Worm (Caenorhabditis elegans): Measurements from ENCODE around the gene tag-307.

DNA sequence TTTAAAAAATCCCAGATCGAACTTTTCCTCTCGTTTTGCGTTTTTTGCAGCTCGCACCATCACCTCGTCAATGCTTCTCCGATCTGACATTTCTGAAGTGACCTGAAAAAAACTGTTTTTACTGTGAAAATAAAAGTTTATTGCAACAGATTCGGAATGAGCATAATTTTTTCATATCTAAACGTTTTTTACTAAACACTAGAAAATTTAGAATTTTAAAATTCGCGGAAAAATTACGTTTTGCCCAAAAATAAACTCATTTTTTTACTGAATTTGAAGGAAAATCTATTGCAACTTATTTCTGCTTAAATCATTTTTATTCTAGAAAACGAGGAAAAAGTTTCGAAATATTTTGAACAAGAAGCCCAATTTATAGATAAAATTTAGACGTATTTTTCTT, 25.9 kb upstream of the tag-307 start, which contains the start of gene ZK688.9:
- TF ChIP-seq nhr-237 (tag; optimal IDR thresholded peaks at IDR 0.05), result no peak
- no peak for TF ChIP-seq elt-3 (tag; optimal IDR thresholded peaks at IDR 0.05)
- no peak for TF ChIP-seq snpc-4 (tag; optimal IDR thresholded peaks at IDR 0.05)
